Worm (Caenorhabditis elegans) whole organism, young adult: ENCODE data around the gene let-721.
A peak's percentile ranks its signal among the peaks of the same experiment; 100 is the strongest.

Experiments
- F52B5.7 ChIP-seq: sonication (generic microtip); optimal IDR thresholded peaks from 2 replicates; lab custom pipeline; 2016; ENCODE audit warnings: mild to moderate bottlenecking, missing genetic modification characterization, missing compliant biosample characterization
- ceh-91 ChIP-seq: fragments of 200-800 bp; sonication (Bioruptor generic); IDR thresholded peaks from 2 replicates; pipeline ENCODE4 v1.3.6; 2022; ENCODE audit warnings: missing genetic modification reagents, missing genetic modification characterization, missing compliant biosample characterization
- unc-62 ChIP-seq: fragments of 150-350 bp; optimal IDR thresholded peaks from 2 replicates; lab custom pipeline; 2014; ENCODE audit warnings: missing biosample characterization, missing genetic modification reagents, missing genetic modification characterization

DNA sequence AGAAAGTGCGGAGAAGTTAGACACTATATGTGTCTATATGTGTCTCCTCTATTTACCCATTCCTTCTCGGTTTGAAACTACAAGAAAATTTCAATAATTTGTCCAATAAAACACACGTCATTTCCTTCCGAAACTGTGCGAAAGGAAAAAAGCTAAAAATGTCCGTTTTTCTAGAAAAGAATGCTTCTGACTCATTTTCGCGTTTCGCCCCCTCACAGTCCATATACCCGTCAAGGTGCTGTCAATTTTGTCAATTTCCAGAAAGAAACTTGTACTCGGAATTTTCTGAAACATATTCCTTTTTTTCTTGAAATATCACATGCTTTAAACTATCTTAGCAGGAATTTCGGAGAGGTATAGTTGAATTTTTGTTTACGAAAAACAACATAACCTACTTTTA lies 43.9 kb downstream of the let-721 start:
- TF ChIP-seq unc-62 (GFP tag; lab: Kevin White, UChicago), result peak; percentile 81
- no peak for TF ChIP-seq F52B5.7 (tag; lab: Kevin White, UChicago)
- TF ChIP-seq ceh-91 (GFP tag; lab: Robert Waterston, UW), result no peak
